Worm (Caenorhabditis elegans) whole organism, midembryonic: ENCODE measurements around the gene C16C10.13.

Experiments
- T22C8.4 ChIP-seq: fragments of 200-800 bp; sonication (Bioruptor generic); IDR thresholded peaks from 2 replicates; pipeline ENCODE4 v1.3.6; 2022; ENCODE audit warnings: missing genetic modification characterization, missing compliant biosample characterization
- cog-1 ChIP-seq: sonication (generic microtip); optimal IDR thresholded peaks from 2 replicates; lab custom pipeline; 2016; ENCODE audit warnings: missing genetic modification characterization, missing compliant biosample characterization
- flt-1 ChIP-seq: fragments of 200-800 bp; sonication (Bioruptor generic); IDR thresholded peaks from 2 replicates; pipeline ENCODE4 v1.3.6; 2022; ENCODE audit warnings: missing genetic modification characterization, missing compliant biosample characterization
- klf-2 ChIP-seq: fragments of 200-800 bp; sonication (Bioruptor generic); conservative IDR thresholded peaks from 2 replicates; pipeline ENCODE4 v1.3.6; 2022; ENCODE audit warnings: missing genetic modification reagents, missing genetic modification characterization, missing compliant biosample characterization
- med-1 ChIP-seq: sonication (generic microtip); optimal IDR thresholded peaks from 2 replicates; lab custom pipeline; 2017; ENCODE audit warnings: missing genetic modification characterization, mild to moderate bottlenecking, missing compliant biosample characterization, antibody characterized with exemption, missing genetic modification reagents; ENCODE audit not compliant: insufficient read depth
- ref-1 ChIP-seq: fragments of 200-800 bp; sonication (Bioruptor generic); conservative IDR thresholded peaks from 2 replicates; pipeline ENCODE4 v1.3.6; 2022; ENCODE audit warnings: missing genetic modification reagents, missing genetic modification characterization, missing compliant biosample characterization
- tab-1 ChIP-seq: fragments of 200-800 bp; sonication (Bioruptor generic); IDR thresholded peaks from 2 replicates; pipeline ENCODE4 v1.3.6; 2022; ENCODE audit warnings: missing genetic modification characterization, missing compliant biosample characterization
- ztf-23 ChIP-seq: fragments of 200-800 bp; sonication (Bioruptor generic); IDR thresholded peaks from 2 replicates; pipeline ENCODE4 v1.3.6; 2022; ENCODE audit warnings: missing genetic modification reagents, missing genetic modification characterization, missing compliant biosample characterization
- ztf-29 ChIP-seq: fragments of 200-800 bp; sonication (Bioruptor generic); IDR thresholded peaks from 2 replicates; pipeline ENCODE4 v1.3.6; 2022; ENCODE audit warnings: missing genetic modification reagents, missing genetic modification characterization, missing compliant biosample characterization

The C16C10.13 gene

DNA sequence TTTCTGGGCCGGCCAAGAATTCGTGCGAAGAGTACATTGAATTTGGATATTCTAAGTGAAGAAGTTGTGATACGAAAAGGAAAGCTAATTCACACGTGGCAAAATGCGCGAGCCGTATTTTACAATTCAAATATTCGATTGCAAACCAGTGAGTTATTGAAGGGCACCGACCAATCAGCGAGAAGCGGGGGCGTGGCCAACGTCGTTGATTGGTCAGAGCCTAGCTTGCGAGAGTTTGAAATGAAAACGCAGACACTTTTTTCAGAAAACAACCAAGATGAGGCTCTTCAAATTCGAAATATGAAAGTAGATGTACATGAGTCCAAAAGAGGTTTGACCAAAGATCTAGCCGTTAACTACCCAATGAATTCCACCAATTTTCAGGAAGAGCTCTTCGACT, 34.4 kb downstream of the C16C10.13 start:
- TF ChIP-seq ref-1 (GFP tag; lab: Robert Waterston, UW) (no peak), cog-1 (tag; lab: Kevin White, UChicago) (no peak), med-1 (GFP tag; lab: Kevin White, UChicago) (no peak), flt-1 (GFP tag; lab: Robert Waterston, UW) (no peak)

DNA sequence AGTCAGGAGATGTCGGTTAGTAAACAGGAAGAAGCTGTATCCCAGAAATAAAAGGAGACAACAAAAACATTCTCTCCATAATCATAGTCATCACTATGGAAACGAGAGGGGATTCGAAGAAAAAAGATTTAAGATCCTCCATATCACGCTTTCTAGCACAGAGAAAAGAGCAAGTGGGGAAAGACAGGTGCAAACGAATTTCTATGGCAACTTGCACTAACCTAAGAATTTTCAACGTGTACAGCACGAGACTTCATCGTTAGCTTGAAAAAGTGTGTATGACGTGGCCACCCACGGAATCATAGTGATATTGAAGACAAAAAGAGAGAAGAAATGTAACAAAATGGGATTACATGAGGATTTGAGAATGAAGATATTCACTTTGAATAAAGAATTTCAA, 44.6 kb downstream of the C16C10.13 start:
- no peak for TF ChIP-seq flt-1 (GFP tag; lab: Robert Waterston, UW)
- no peak for TF ChIP-seq klf-2 (GFP tag; lab: Robert Waterston, UW)
- no peak for TF ChIP-seq ztf-29
- TF ChIP-seq T22C8.4 (GFP tag; lab: Robert Waterston, UW): no peak
- TF ChIP-seq ztf-23: no peak
- TF ChIP-seq ref-1 (GFP tag; lab: Robert Waterston, UW): no peak
- TF ChIP-seq cog-1 (tag; lab: Kevin White, UChicago): no peak
- TF ChIP-seq med-1 (GFP tag; lab: Kevin White, UChicago): no peak

DNA sequence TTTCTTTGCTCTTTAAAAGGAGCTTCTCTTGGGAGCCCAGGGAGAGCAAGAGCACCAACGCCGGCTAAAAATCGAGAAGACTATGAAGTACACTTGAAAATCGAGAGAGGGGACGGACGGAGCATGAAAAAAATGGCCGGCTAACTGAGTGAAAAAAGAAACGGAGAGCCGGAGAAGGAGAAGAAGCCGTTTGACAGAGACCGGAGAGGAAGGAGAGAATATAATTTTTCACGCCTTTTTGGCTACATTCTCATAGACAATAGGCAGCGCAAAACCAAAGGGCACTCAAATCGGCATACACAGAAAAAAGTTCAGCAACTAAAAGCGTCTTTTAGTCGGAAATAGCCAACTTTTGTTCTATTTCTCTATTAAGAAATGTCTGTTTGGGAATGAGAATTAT, 45.3 kb downstream of the C16C10.13 start:
- TF ChIP-seq ztf-23 (no peak), cog-1 (tag; lab: Kevin White, UChicago) (no peak), tab-1 (GFP tag; lab: Robert Waterston, UW) (no peak), flt-1 (GFP tag; lab: Robert Waterston, UW) (no peak), klf-2 (GFP tag; lab: Robert Waterston, UW) (no peak), T22C8.4 (GFP tag; lab: Robert Waterston, UW) (no peak), med-1 (GFP tag; lab: Kevin White, UChicago) (no peak), ztf-29 (no peak), ref-1 (GFP tag; lab: Robert Waterston, UW) (no peak)

DNA sequence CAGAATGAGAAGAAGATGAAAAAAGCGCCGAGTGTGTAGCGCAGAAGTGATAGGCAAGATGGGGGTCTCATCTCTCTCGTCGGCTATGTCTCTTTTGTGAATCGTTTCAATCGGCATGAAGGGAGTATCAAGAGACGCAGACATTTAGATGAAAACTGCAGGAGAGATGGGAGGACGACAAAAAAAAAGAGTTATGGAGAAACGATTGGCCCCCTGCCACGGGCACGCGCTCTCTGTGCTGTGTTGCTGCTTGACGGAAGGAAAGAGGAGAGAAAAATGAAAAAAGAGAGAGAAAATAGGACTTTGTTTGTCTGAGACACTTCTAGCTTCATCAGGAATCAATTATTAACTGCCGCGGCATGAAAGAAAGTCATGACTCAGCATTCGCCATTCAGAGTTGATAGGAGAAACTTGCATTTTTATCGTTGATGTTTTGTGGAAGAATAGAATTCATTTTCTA, 47.5 kb downstream of the C16C10.13 start:
- peak; percentile 39; the same call in 1 of the 2 replicates for TF ChIP-seq ztf-29
- no peak for TF ChIP-seq ref-1 (GFP tag; lab: Robert Waterston, UW)
- TF ChIP-seq T22C8.4 (GFP tag; lab: Robert Waterston, UW): no peak
- peak; percentile 56 for TF ChIP-seq cog-1 (tag; lab: Kevin White, UChicago)

DNA sequence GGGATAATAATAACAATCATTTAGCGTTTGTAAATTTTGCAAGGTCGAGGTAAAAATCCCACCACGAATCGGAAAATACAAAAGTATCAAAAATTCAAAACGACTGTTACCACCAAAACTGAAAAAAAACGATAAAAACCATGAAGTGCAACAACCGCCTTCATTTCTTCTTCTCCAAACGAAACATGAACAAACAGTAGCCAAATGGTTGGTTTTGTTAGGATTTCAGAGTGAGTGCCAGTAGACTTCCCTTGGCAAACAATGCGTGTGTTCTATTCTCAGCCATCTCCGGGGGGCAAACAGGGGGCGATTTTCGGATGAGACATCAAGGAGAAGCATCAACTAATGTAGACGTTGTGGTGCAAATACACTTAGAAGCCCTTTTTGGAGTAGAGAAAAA, 48.5 kb downstream of the C16C10.13 start:
- TF ChIP-seq cog-1 (tag; lab: Kevin White, UChicago) (no peak), ref-1 (GFP tag; lab: Robert Waterston, UW) (no peak), flt-1 (GFP tag; lab: Robert Waterston, UW) (no peak), tab-1 (GFP tag; lab: Robert Waterston, UW) (no peak), med-1 (GFP tag; lab: Kevin White, UChicago) (no peak), ztf-29 (no peak), ztf-23 (no peak), klf-2 (GFP tag; lab: Robert Waterston, UW) (no peak), T22C8.4 (GFP tag; lab: Robert Waterston, UW) (no peak)
